Worm (Caenorhabditis elegans) whole organism, early embryonic: ENCODE data around the gene srbc-63.

Experiments
- B0310.2 ChIP-seq: sonication (generic microtip); optimal IDR thresholded peaks from 2 replicates; lab custom pipeline; 2016; ENCODE audit warnings: mild to moderate bottlenecking, missing genetic modification characterization, missing compliant biosample characterization
- F13C5.2 ChIP-seq: sonication (generic microtip); optimal IDR thresholded peaks from 2 replicates; lab custom pipeline; 2017; ENCODE audit warnings: mild to moderate bottlenecking, missing genetic modification characterization, inconsistent platforms, missing compliant biosample characterization
- aly-1 ChIP-seq: sonication (generic microtip); optimal IDR thresholded peaks from 2 replicates; lab custom pipeline; 2016; ENCODE audit warnings: missing genetic modification characterization, missing compliant biosample characterization
- ama-1 ChIP-seq: fragments of 150-350 bp; optimal IDR thresholded peaks from 2 replicates; lab custom pipeline; 2014
- ceh-13 ChIP-seq: fragments of 200-800 bp; sonication (Bioruptor generic); optimal IDR thresholded peaks from 2 replicates; lab custom pipeline; 2018; ENCODE audit warnings: mild to moderate bottlenecking, missing genetic modification characterization, missing compliant biosample characterization
- ceh-36 ChIP-seq: sonication (generic microtip); optimal IDR thresholded peaks from 2 replicates; lab custom pipeline; 2016; ENCODE audit warnings: missing genetic modification characterization, inconsistent platforms, missing compliant biosample characterization
- ets-7 ChIP-seq: sonication (generic microtip); optimal IDR thresholded peaks from 2 replicates; lab custom pipeline; 2016; ENCODE audit warnings: missing genotype, missing genetic modification characterization, missing compliant biosample characterization
- flt-1 ChIP-seq: fragments of 200-800 bp; sonication (Bioruptor generic); IDR thresholded peaks from 2 replicates; pipeline ENCODE4 v1.3.6; 2022; ENCODE audit warnings: missing genetic modification characterization, missing compliant biosample characterization
- hmbx-1 ChIP-seq: sonication (generic microtip); optimal IDR thresholded peaks from 2 replicates; lab custom pipeline; 2016; ENCODE audit warnings: mild to moderate bottlenecking, missing genetic modification characterization, missing compliant biosample characterization
- hnd-1 ChIP-seq: sonication (generic microtip); optimal IDR thresholded peaks from 2 replicates; lab custom pipeline; 2016; ENCODE audit warnings: missing genetic modification characterization, missing compliant biosample characterization
- pes-1 ChIP-seq: fragments of 200-800 bp; sonication (Bioruptor generic); IDR thresholded peaks from 2 replicates; pipeline ENCODE4 v1.3.6; 2022; ENCODE audit warnings: missing genetic modification reagents, missing genetic modification characterization, missing compliant biosample characterization
- sea-1 ChIP-seq: fragments of 200-800 bp; sonication (Bioruptor generic); conservative IDR thresholded peaks from 2 replicates; pipeline ENCODE4 v1.3.6; 2022; ENCODE audit warnings: missing genetic modification characterization, missing compliant biosample characterization
- tbx-11 ChIP-seq: fragments of 200-800 bp; sonication (Bioruptor generic); IDR thresholded peaks from 2 replicates; pipeline ENCODE4 v1.3.6; 2022; ENCODE audit warnings: missing genetic modification characterization, missing compliant biosample characterization

DNA sequence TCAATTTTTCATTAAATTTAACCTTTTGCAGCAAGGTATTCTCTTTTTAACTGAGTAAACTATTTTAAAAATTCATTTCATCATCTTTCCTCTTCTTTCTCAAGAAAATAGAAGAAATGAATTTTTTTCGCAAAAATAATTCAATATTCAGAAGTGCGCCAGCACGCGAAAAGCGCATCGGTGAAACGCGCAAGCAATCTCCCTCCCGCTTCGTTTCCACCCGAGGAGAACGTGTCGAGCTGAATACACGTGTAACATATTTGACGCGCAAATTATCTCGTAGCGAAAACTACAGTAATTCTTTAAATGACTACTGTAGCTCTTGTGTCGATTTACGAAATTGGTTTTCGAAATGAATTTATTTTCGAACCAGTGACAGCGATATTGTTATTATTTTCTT, 20.5 kb downstream of the srbc-63 start:
- no peak for TF ChIP-seq F13C5.2
- TF ChIP-seq pes-1 (GFP tag; lab: Robert Waterston, UW): no peak
- no peak for TF ChIP-seq ceh-36 (tag; lab: Kevin White, UChicago)
- TF ChIP-seq B0310.2 (tag; lab: Kevin White, UChicago): no peak
- TF ChIP-seq ceh-13: no peak
- TF ChIP-seq flt-1 (GFP tag; lab: Robert Waterston, UW): no peak
- TF ChIP-seq ama-1: no peak
- TF ChIP-seq hnd-1 (tag; lab: Kevin White, UChicago): no peak
- no peak for TF ChIP-seq hmbx-1 (tag; lab: Kevin White, UChicago)
- TF ChIP-seq tbx-11 (GFP tag; lab: Robert Waterston, UW): no peak
- no peak for TF ChIP-seq sea-1 (GFP tag; lab: Robert Waterston, UW)
- no peak for TF ChIP-seq aly-1 (tag; lab: Kevin White, UChicago)
- no peak for TF ChIP-seq ets-7 (tag; lab: Kevin White, UChicago)
